Worm (Caenorhabditis elegans): Measurements from ENCODE around the gene sdz-27.

ce11 chrIV:11226545-11226944, 39.7 kb downstream of the sdz-27 start:
- no peak for TF ChIP-seq ceh-9 (tag; optimal IDR thresholded peaks at IDR 0.05)
- no peak for TF ChIP-seq elt-1 (tag; optimal IDR thresholded peaks at IDR 0.05)
- no peak for TF ChIP-seq aly-2 (tag; optimal IDR thresholded peaks at IDR 0.05)
- TF ChIP-seq nhr-12 (tag; optimal IDR thresholded peaks at IDR 0.05): no peak
- TF ChIP-seq nhr-237 (tag; optimal IDR thresholded peaks at IDR 0.05): no peak
- TF ChIP-seq unc-62 (GFP tag; optimal IDR thresholded peaks at IDR 0.05): no peak
- TF ChIP-seq unc-39 (tag; optimal IDR thresholded peaks at IDR 0.05): no peak
- TF ChIP-seq pha-4 (tag; optimal IDR thresholded peaks at IDR 0.05): no peak
- TF ChIP-seq fkh-10 (GFP tag; optimal IDR thresholded peaks at IDR 0.05): no peak
- no peak for TF ChIP-seq skn-1 (tag; optimal IDR thresholded peaks at IDR 0.05)
- TF ChIP-seq snpc-4 (tag; optimal IDR thresholded peaks at IDR 0.05): no peak

All from whole organism, L3 larva.